Fruit fly (Drosophila melanogaster) Kc167 (cell line): ENCODE results near the gene CG5157.

Source experiments
- Myc ChIP-seq: fragments of >200 bp; optimal IDR thresholded peaks from 2 replicates; lab custom pipeline; 2017; ENCODE audit warnings: missing external identifiers
- Sin3A ChIP-seq: fragments of >200 bp; optimal IDR thresholded peaks from 2 replicates; lab custom pipeline; 2018; ENCODE audit warnings: missing external identifiers
- h ChIP-seq: fragments of >200 bp; optimal IDR thresholded peaks from 3 replicates; lab custom pipeline; 2018; ENCODE audit warnings: missing external identifiers
- psq ChIP-seq: fragments of >200 bp; optimal IDR thresholded peaks from 2 replicates; lab custom pipeline; 2017; ENCODE audit warnings: missing external identifiers

dm6 chr3L:16176492-16176891 lies 38.8 kb upstream of the CG5157 start:
- TF ChIP-seq psq (lab: Kevin White, UChicago) (no peak), Sin3A (no peak), Myc (lab: Kevin White, UChicago) (no peak), h (lab: Kevin White, UChicago) (no peak)
